Worm (Caenorhabditis elegans): ENCODE data around the gene F42G4.7.

The F42G4.7 gene

DNA sequence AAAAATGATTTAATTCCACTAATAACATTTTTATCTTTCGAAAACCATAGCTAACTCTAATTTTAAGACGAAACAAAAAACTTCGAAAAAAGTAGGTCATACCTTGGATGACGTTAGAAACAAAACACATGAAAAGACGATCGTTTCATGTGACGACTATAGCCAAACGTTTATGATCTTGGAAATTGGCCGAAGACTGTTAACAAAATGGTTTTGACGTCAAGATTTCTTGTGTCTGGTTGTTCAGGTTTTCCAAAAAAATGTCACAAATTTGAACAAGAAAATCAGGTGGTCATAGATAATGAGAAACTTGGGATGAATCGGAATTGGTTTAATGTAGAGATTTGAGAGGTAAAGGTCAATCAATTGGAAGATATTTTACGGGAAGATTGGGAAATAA is 43.8 kb downstream of the F42G4.7 start:
- no peak for TF ChIP-seq cnd-1 (tag; optimal IDR thresholded peaks at IDR 0.05)
- TF ChIP-seq ztf-11 (tag; optimal IDR thresholded peaks at IDR 0.05) = no peak
- TF ChIP-seq hlh-1 (tag; optimal IDR thresholded peaks at IDR 0.05) = no peak
- no peak for TF ChIP-seq bed-3 (GFP tag; optimal IDR thresholded peaks at IDR 0.05)
- no peak for TF ChIP-seq mab-5 (tag; optimal IDR thresholded peaks at IDR 0.05)
- TF ChIP-seq lin-13 (tag; optimal IDR thresholded peaks at IDR 0.05) = no peak
- no peak for TF ChIP-seq ham-2 (GFP tag; optimal IDR thresholded peaks at IDR 0.05)
- no peak for TF ChIP-seq unc-62 (GFP tag; optimal IDR thresholded peaks at IDR 0.05)
- no peak for TF ChIP-seq pha-4 (tag; optimal IDR thresholded peaks at IDR 0.05)

- no peak for TF ChIP-seq ceh-83 (GFP tag; optimal IDR thresholded peaks at IDR 0.05)
- TF ChIP-seq ztf-11 (tag; optimal IDR thresholded peaks at IDR 0.05) = no peak
- no peak for TF ChIP-seq elt-3 (tag; optimal IDR thresholded peaks at IDR 0.05)
- no peak for TF ChIP-seq nhr-2 (tag; optimal IDR thresholded peaks at IDR 0.05)
- no peak for TF ChIP-seq nhr-28 (tag; optimal IDR thresholded peaks at IDR 0.05)
- no peak for TF ChIP-seq nhr-76 (tag; optimal IDR thresholded peaks at IDR 0.05)
- no peak for TF ChIP-seq tbx-8 (GFP tag; optimal IDR thresholded peaks at IDR 0.05)
- no peak for TF ChIP-seq lin-13 (tag; optimal IDR thresholded peaks at IDR 0.05)
- TF ChIP-seq unc-120 (tag; optimal IDR thresholded peaks at IDR 0.05; ENCODE audit: poor library complexity, severe bottlenecking) = no peak
- TF ChIP-seq cnd-1 (tag; optimal IDR thresholded peaks at IDR 0.05) = no peak
- no peak for TF ChIP-seq M03D4.4 (tag; optimal IDR thresholded peaks at IDR 0.05)
- TF ChIP-seq drap-1 (GFP tag; optimal IDR thresholded peaks at IDR 0.05) = no peak
- no peak for TF ChIP-seq lsy-2 (tag; optimal IDR thresholded peaks at IDR 0.05)
- no peak for TF ChIP-seq unc-39 (tag; optimal IDR thresholded peaks at IDR 0.05)
- TF ChIP-seq ces-1 (GFP tag; optimal IDR thresholded peaks at IDR 0.05) = no peak
- TF ChIP-seq blmp-1 (tag; optimal IDR thresholded peaks at IDR 0.05) = no peak
- TF ChIP-seq ham-2 (GFP tag; optimal IDR thresholded peaks at IDR 0.05) = no peak
- TF ChIP-seq nhr-237 (tag; optimal IDR thresholded peaks at IDR 0.05) = no peak
- TF ChIP-seq ceh-43 (GFP tag; optimal IDR thresholded peaks at IDR 0.05) = no peak
Observed at ce11 chrII:13000753-13001152, 46.3 kb downstream of the F42G4.7 start, which contains the start of gene Y38F1A.8. Gene Y38F1A.8 (minus strand): TSS chrII:13000853.

DNA sequence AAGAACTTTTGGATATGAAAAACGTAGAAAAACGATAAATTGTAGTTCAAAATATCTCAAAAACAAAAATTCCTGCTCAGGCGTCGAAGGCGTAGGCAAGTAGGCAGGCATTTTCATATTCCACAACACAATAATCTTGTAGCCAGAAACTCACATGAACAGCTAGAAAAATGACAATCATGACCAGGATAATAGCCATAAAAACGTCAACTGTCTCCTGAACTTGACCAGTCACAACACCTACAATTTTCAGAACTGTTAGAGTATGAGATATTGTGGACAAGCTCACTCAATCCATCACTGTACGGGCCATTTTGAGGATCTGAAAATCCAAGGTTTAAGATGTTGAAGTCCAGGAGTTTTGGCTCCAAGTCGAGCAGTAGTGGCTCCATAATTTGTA is 49.7 kb downstream of the F42G4.7 start, which contains the start of gene Y38F1A.7:
Gene Y38F1A.7 (minus strand): TSS at position 392 of the 400 bp plus-strand sequence.
- TF ChIP-seq ztf-11 (tag; optimal IDR thresholded peaks at IDR 0.05) = no peak
- TF ChIP-seq pha-4 (tag; optimal IDR thresholded peaks at IDR 0.05) = no peak
- TF ChIP-seq cnd-1 (tag; optimal IDR thresholded peaks at IDR 0.05) = no peak
- TF ChIP-seq nhr-28 (tag; optimal IDR thresholded peaks at IDR 0.05) = no peak
- no peak for TF ChIP-seq snpc-4 (tag; optimal IDR thresholded peaks at IDR 0.05)
- no peak for TF ChIP-seq lin-32 (GFP tag; optimal IDR thresholded peaks at IDR 0.05)
- no peak for TF ChIP-seq elt-3 (tag; optimal IDR thresholded peaks at IDR 0.05)
- TF ChIP-seq nhr-12 (tag; optimal IDR thresholded peaks at IDR 0.05) = no peak
- TF ChIP-seq nhr-237 (tag; optimal IDR thresholded peaks at IDR 0.05) = no peak
- TF ChIP-seq blmp-1 (tag; optimal IDR thresholded peaks at IDR 0.05) = no peak
- no peak for TF ChIP-seq nhr-76 (tag; optimal IDR thresholded peaks at IDR 0.05)
- no peak for TF ChIP-seq mab-5 (tag; optimal IDR thresholded peaks at IDR 0.05)
- no peak for TF ChIP-seq unc-39 (tag; optimal IDR thresholded peaks at IDR 0.05)
- TF ChIP-seq tbx-8 (GFP tag; optimal IDR thresholded peaks at IDR 0.05) = no peak
- no peak for TF ChIP-seq lsy-2 (tag; optimal IDR thresholded peaks at IDR 0.05)
- TF ChIP-seq unc-62 (GFP tag; optimal IDR thresholded peaks at IDR 0.05) = no peak
- TF ChIP-seq sptf-1 (tag; optimal IDR thresholded peaks at IDR 0.05) = no peak
- TF ChIP-seq M03D4.4 (tag; optimal IDR thresholded peaks at IDR 0.05) = no peak
- TF ChIP-seq flh-1 (GFP tag; optimal IDR thresholded peaks at IDR 0.05) = no peak

DNA sequence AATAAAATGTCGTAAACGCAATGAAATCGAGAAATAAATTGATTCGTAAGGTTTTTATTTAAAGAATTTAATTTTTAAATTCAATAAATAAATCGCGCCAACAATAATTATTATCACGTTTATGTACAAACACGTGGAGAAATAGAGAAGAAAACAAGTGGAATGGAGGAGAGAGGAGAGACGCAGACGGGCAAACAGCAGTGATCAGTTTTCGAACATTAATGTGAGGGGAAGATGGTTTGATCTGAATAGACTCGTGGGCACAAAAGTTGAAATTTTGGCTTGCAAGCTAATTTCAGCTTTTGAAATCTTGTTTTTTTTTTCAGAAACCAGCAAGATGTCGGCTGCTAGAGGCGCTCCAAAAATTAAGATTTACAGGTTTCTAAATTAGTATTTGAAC is 50.8 kb downstream of the F42G4.7 start, which contains the start of gene hphd-1:
Gene hphd-1 (minus strand): TSS at position 323 of the 400 bp plus-strand sequence.
- no peak for TF ChIP-seq mep-1 (tag; optimal IDR thresholded peaks at IDR 0.05)
- no peak for TF ChIP-seq ceh-39 (tag; optimal IDR thresholded peaks at IDR 0.05)
- TF ChIP-seq mls-2 (tag; optimal IDR thresholded peaks at IDR 0.05) = no peak
- TF ChIP-seq lin-32 (GFP tag; optimal IDR thresholded peaks at IDR 0.05) = no peak
- no peak for TF ChIP-seq elt-1 (tag; optimal IDR thresholded peaks at IDR 0.05; ENCODE audit: borderline replicate concordance, insufficient read depth)
- TF ChIP-seq cnd-1 (tag; optimal IDR thresholded peaks at IDR 0.05) = no peak
- no peak for TF ChIP-seq nhr-12 (tag; optimal IDR thresholded peaks at IDR 0.05)
- no peak for TF ChIP-seq ceh-43 (GFP tag; optimal IDR thresholded peaks at IDR 0.05)
- TF ChIP-seq nhr-237 (tag; optimal IDR thresholded peaks at IDR 0.05) = no peak
- no peak for TF ChIP-seq ceh-83 (GFP tag; optimal IDR thresholded peaks at IDR 0.05)
- TF ChIP-seq lsy-2 (tag; optimal IDR thresholded peaks at IDR 0.05) = no peak
- TF ChIP-seq unc-120 (tag; optimal IDR thresholded peaks at IDR 0.05; ENCODE audit: poor library complexity, severe bottlenecking) = no peak
- no peak for TF ChIP-seq mab-5 (tag; optimal IDR thresholded peaks at IDR 0.05)
- TF ChIP-seq pha-4 (tag; optimal IDR thresholded peaks at IDR 0.05) = no peak

Measured in whole organism, mixed stage, embryonic.